Worm (Caenorhabditis elegans) whole organism, late embryonic: ENCODE measurements around the gene C29G2.3.
"Not testable (repeated sequence)": the region's sequence is repeated elsewhere in the genome, so short reads cannot be mapped to it uniquely, and the experiment has no call there.

Source experiments
- F13H6.1 ChIP-seq: sonication (generic microtip); optimal IDR thresholded peaks from 2 replicates; lab custom pipeline; 2016; ENCODE audit warnings: missing genetic modification characterization, missing compliant biosample characterization
- K02D7.2 ChIP-seq: sonication (generic microtip); optimal IDR thresholded peaks from 2 replicates; lab custom pipeline; 2017; ENCODE audit warnings: mild to moderate bottlenecking, missing genetic modification characterization, missing compliant biosample characterization
- K09A11.1 ChIP-seq: sonication (generic microtip); optimal IDR thresholded peaks from 2 replicates; lab custom pipeline; 2017; ENCODE audit warnings: antibody characterized with exemption, mild to moderate bottlenecking, missing genetic modification characterization, missing compliant biosample characterization; ENCODE audit not compliant: insufficient read depth
- Y22D7AL.16 ChIP-seq: sonication (generic microtip); optimal IDR thresholded peaks from 2 replicates; lab custom pipeline; 2016; ENCODE audit warnings: missing genetic modification characterization, missing compliant biosample characterization
- ama-1 ChIP-seq: fragments of 150-350 bp; optimal IDR thresholded peaks from 2 replicates; lab custom pipeline; 2014
- ceh-14 ChIP-seq: sonication (generic microtip); optimal IDR thresholded peaks from 2 replicates; lab custom pipeline; 2016; ENCODE audit warnings: missing genotype, missing genetic modification characterization, missing compliant biosample characterization
- ceh-18 ChIP-seq: sonication (generic microtip); optimal IDR thresholded peaks from 2 replicates; lab custom pipeline; 2016; ENCODE audit warnings: missing genetic modification characterization, missing compliant biosample characterization
- ceh-2 ChIP-seq: sonication (generic microtip); optimal IDR thresholded peaks from 2 replicates; lab custom pipeline; 2016; ENCODE audit warnings: missing genotype, missing genetic modification characterization, missing compliant biosample characterization
- ceh-24 ChIP-seq: sonication (generic microtip); optimal IDR thresholded peaks from 2 replicates; lab custom pipeline; 2016; ENCODE audit warnings: mild to moderate bottlenecking, missing genetic modification characterization, missing compliant biosample characterization
- ceh-31 ChIP-seq: sonication (generic microtip); optimal IDR thresholded peaks from 2 replicates; lab custom pipeline; 2016; ENCODE audit warnings: missing genetic modification characterization, missing compliant biosample characterization
- ceh-34 ChIP-seq: sonication (generic microtip); optimal IDR thresholded peaks from 2 replicates; lab custom pipeline; 2016; ENCODE audit warnings: mild to moderate bottlenecking, missing genetic modification characterization, missing compliant biosample characterization
- ceh-48 ChIP-seq: sonication (generic microtip); optimal IDR thresholded peaks from 2 replicates; lab custom pipeline; 2016; ENCODE audit warnings: missing genetic modification characterization, inconsistent platforms, missing compliant biosample characterization
- che-1 ChIP-seq: sonication (generic microtip); optimal IDR thresholded peaks from 2 replicates; lab custom pipeline; 2016; ENCODE audit warnings: mild to moderate bottlenecking, missing genetic modification characterization, missing compliant biosample characterization
- dmd-4 ChIP-seq: sonication (generic microtip); optimal IDR thresholded peaks from 2 replicates; lab custom pipeline; 2016; ENCODE audit warnings: borderline replicate concordance, missing genetic modification characterization, missing compliant biosample characterization
- elt-2 ChIP-seq: sonication (generic microtip); optimal IDR thresholded peaks from 2 replicates; lab custom pipeline; 2016; ENCODE audit warnings: missing genetic modification reagents, missing genetic modification characterization, missing compliant biosample characterization
- elt-4 ChIP-seq: sonication (generic microtip); optimal IDR thresholded peaks from 2 replicates; lab custom pipeline; 2016; ENCODE audit warnings: missing genetic modification characterization, missing compliant biosample characterization
- eyg-1 ChIP-seq: sonication (generic microtip); optimal IDR thresholded peaks from 2 replicates; lab custom pipeline; 2016; ENCODE audit warnings: missing genotype, missing genetic modification characterization, missing compliant biosample characterization
- hlh-13 ChIP-seq: fragments of 200-800 bp; sonication (Bioruptor generic); optimal IDR thresholded peaks from 2 replicates; lab custom pipeline; 2018; ENCODE audit warnings: mild to moderate bottlenecking, missing genetic modification characterization, missing compliant biosample characterization
- hlh-30 ChIP-seq: sonication (generic microtip); optimal IDR thresholded peaks from 2 replicates; lab custom pipeline; 2017; ENCODE audit warnings: antibody characterized with exemption, missing genetic modification characterization, missing compliant biosample characterization; ENCODE audit not compliant: insufficient read depth
- hlh-8 ChIP-seq: sonication (generic microtip); optimal IDR thresholded peaks from 2 replicates; lab custom pipeline; 2016; ENCODE audit warnings: missing genotype, missing genetic modification characterization, missing compliant biosample characterization
- lim-6 ChIP-seq: sonication (generic microtip); optimal IDR thresholded peaks from 2 replicates; lab custom pipeline; 2016; ENCODE audit warnings: missing genetic modification characterization, missing compliant biosample characterization
- mec-3 ChIP-seq: sonication (generic microtip); optimal IDR thresholded peaks from 2 replicates; lab custom pipeline; 2016; ENCODE audit warnings: borderline replicate concordance, missing genetic modification characterization, missing compliant biosample characterization
- nfya-1 ChIP-seq: sonication (generic microtip); optimal IDR thresholded peaks from 2 replicates; lab custom pipeline; 2017; ENCODE audit warnings: missing genetic modification characterization, mild to moderate bottlenecking, missing compliant biosample characterization, antibody characterized with exemption, moderate library complexity
- nhr-232 ChIP-seq: sonication (generic microtip); optimal IDR thresholded peaks from 2 replicates; lab custom pipeline; 2016; ENCODE audit warnings: missing genetic modification characterization, missing compliant biosample characterization
- pat-9 ChIP-seq: fragments of 200-800 bp; sonication (Bioruptor generic); optimal IDR thresholded peaks from 2 replicates; lab custom pipeline; 2018; ENCODE audit warnings: mild to moderate bottlenecking, missing genetic modification characterization, moderate library complexity, missing compliant biosample characterization
- pha-2 ChIP-seq: sonication (generic microtip); optimal IDR thresholded peaks from 2 replicates; lab custom pipeline; 2017; ENCODE audit warnings: mild to moderate bottlenecking, missing genetic modification characterization, missing compliant biosample characterization
- pha-4 ChIP-seq: fragments of 150-350 bp; optimal IDR thresholded peaks from 2 replicates; lab custom pipeline; 2018; ENCODE audit warnings: missing biosample characterization, missing genetic modification reagents, missing genetic modification characterization
- pqm-1 ChIP-seq: sonication (generic microtip); optimal IDR thresholded peaks from 2 replicates; lab custom pipeline; 2016; ENCODE audit warnings: missing genetic modification characterization, missing compliant biosample characterization
- syd-9 ChIP-seq: sonication (generic microtip); optimal IDR thresholded peaks from 2 replicates; lab custom pipeline; 2016; ENCODE audit warnings: mild to moderate bottlenecking, missing genetic modification characterization, moderate library complexity, missing compliant biosample characterization
- tbx-7 ChIP-seq: sonication (generic microtip); optimal IDR thresholded peaks from 2 replicates; lab custom pipeline; 2016; ENCODE audit warnings: missing genotype, missing genetic modification characterization, missing compliant biosample characterization
- unc-3 ChIP-seq, 2 experiments: fragments of 200-800 bp in 1 of 2; sonication (Bioruptor generic) in 1 of 2; sonication (generic microtip) in 1 of 2; conservative IDR thresholded peaks in 1 of 2; optimal IDR thresholded peaks in 1 of 2; 2 replicates each; pipeline versions ENCODE4 v1.3.6 to Lab custom; 2016 to 2022; ENCODE audit warnings: missing compliant biosample characterization in 2 of 2, missing genetic modification characterization in 2 of 2, missing genetic modification reagents in 1 of 2
- unc-55 ChIP-seq: sonication (generic microtip); optimal IDR thresholded peaks from 2 replicates; lab custom pipeline; 2017; ENCODE audit warnings: missing biosample characterization, missing genetic modification reagents, missing genetic modification characterization
- ztf-16 ChIP-seq: sonication (generic microtip); optimal IDR thresholded peaks from 2 replicates; lab custom pipeline; 2017; ENCODE audit warnings: missing genetic modification characterization, missing compliant biosample characterization

C29G2.3 gene

ce11 chrV:2580598-2580997 lies at the start of gene C29G2.3:
TSS of gene C29G2.3 (plus strand) at chrV:2580898.
- no peak for TF ChIP-seq Y22D7AL.16 (tag; lab: Kevin White, UChicago)
- no peak for TF ChIP-seq ama-1 (lab: Kevin White, UChicago)
- TF ChIP-seq hlh-30: no peak
- no peak for TF ChIP-seq unc-3 (GFP tag; conservative IDR thresholded peaks at IDR 0.05; lab: Robert Waterston, UW)
- TF ChIP-seq unc-3 (tag; optimal IDR thresholded peaks at IDR 0.05; lab: Kevin White, UChicago): no peak
- TF ChIP-seq hlh-8 (tag; lab: Kevin White, UChicago): no peak
- no peak for TF ChIP-seq che-1 (tag; lab: Kevin White, UChicago)
- TF ChIP-seq ceh-18 (tag; lab: Kevin White, UChicago): no peak
- no peak for TF ChIP-seq F13H6.1 (tag; lab: Kevin White, UChicago)
- TF ChIP-seq dmd-4 (tag; lab: Kevin White, UChicago): no peak
- TF ChIP-seq tbx-7 (tag; lab: Kevin White, UChicago): no peak
- no peak for TF ChIP-seq ceh-48
- no peak for TF ChIP-seq ztf-16 (tag; lab: Kevin White, UChicago)
- no peak for TF ChIP-seq pha-2 (tag; lab: Kevin White, UChicago)
- no peak for TF ChIP-seq ceh-24 (tag; lab: Kevin White, UChicago)

ce11 chrV:2536309-2536708 lies 44.4 kb upstream of the C29G2.3 start, which contains the start of gene Y45G12C.10:
TSS of gene Y45G12C.10 (minus strand) at chrV:2536409.
- not testable (repeated sequence) for TF ChIP-seq K02D7.2, syd-9, pqm-1 (tag; lab: Kevin White, UChicago)

- not testable (repeated sequence) for TF ChIP-seq pat-9 (tag; lab: Kevin White, UChicago); ceh-31; ama-1 (lab: Kevin White, UChicago)
Measured at ce11 chrV:2561390-2561789, 19.3 kb upstream of the C29G2.3 start, which contains the start of gene gst-10. TSS of gene gst-10 (plus strand) at chrV:2561690.

ce11 chrV:2565525-2565924 lies 15.2 kb upstream of the C29G2.3 start, which contains the start of gene Y45G12C.1:
TSS of gene Y45G12C.1 (plus strand) at chrV:2565683.
- no peak for TF ChIP-seq eyg-1 (tag; lab: Kevin White, UChicago)
- no peak for TF ChIP-seq unc-55 (GFP tag; lab: Kevin White, UChicago)
- TF ChIP-seq pha-4 (tag; lab: Kevin White, UChicago): no peak
- no peak for TF ChIP-seq ceh-34
- TF ChIP-seq ceh-2 (tag; lab: Kevin White, UChicago): no peak
- peak; percentile 46 for TF ChIP-seq elt-2 (tag; lab: Kevin White, UChicago)

- TF ChIP-seq elt-4 (tag; lab: Kevin White, UChicago) (no peak), K09A11.1 (tag; lab: Kevin White, UChicago) (no peak), lim-6 (no peak)
Measured at ce11 chrV:2570643-2571042, 10.1 kb upstream of the C29G2.3 start, which contains the start of gene srj-19. TSS of gene srj-19 (minus strand) at chrV:2570743.

ce11 chrV:2573108-2573507 lies 7.6 kb upstream of the C29G2.3 start, which contains the start of gene srj-20:
TSS of gene srj-20 (minus strand) at chrV:2573208.
- TF ChIP-seq syd-9 (tag; lab: Kevin White, UChicago) (no peak), dmd-4 (tag; lab: Kevin White, UChicago) (no peak), mec-3 (tag; lab: Kevin White, UChicago) (no peak), hlh-13 (GFP tag; lab: Kevin White, UChicago) (no peak), nhr-232 (no peak), unc-55 (GFP tag; lab: Kevin White, UChicago) (no peak), ceh-14 (no peak), nfya-1 (tag; lab: Kevin White, UChicago) (no peak)
